Fruit fly (Drosophila melanogaster) whole organism, prepupa: ENCODE measurements around the gene CG5968.
A peak's percentile ranks its signal among the peaks of the same experiment; 100 is the strongest.

Experiments
- CG10631 ChIP-seq: fragments of 200-800 bp; sonication (Bioruptor generic); optimal IDR thresholded peaks from 2 replicates; lab custom pipeline; 2016; ENCODE audit warnings: missing biosample characterization, missing genetic modification characterization
- CG10669 ChIP-seq: fragments of 200-800 bp; sonication (Bioruptor generic); optimal IDR thresholded peaks from 3 replicates; lab custom pipeline; 2018; ENCODE audit warnings: missing biosample characterization, mild to moderate bottlenecking, missing genetic modification characterization, moderate library complexity
- CG11294 ChIP-seq: fragments of 200-800 bp; sonication (Bioruptor generic); IDR thresholded peaks from 2 replicates; pipeline ENCODE4 v1.3.6; 2022; ENCODE audit warnings: missing biosample characterization, missing genetic modification characterization
- CG11762 ChIP-seq: fragments of 200-800 bp; sonication (Bioruptor generic); optimal IDR thresholded peaks from 3 replicates; lab custom pipeline; 2016; ENCODE audit warnings: missing biosample characterization, missing genetic modification characterization; ENCODE audit not compliant: insufficient read depth
- CG11902 ChIP-seq: fragments of 200-800 bp; sonication (Bioruptor generic); optimal IDR thresholded peaks from 3 replicates; lab custom pipeline; 2016; ENCODE audit warnings: missing biosample characterization, missing genetic modification characterization
- CG1621 ChIP-seq: fragments of 200-800 bp; sonication (Bioruptor generic); optimal IDR thresholded peaks from 3 replicates; lab custom pipeline; 2018; ENCODE audit warnings: missing biosample characterization, mild to moderate bottlenecking, missing genetic modification characterization
- CG3032 ChIP-seq: fragments of 200-800 bp; optimal IDR thresholded peaks from 2 replicates; lab custom pipeline; 2019; ENCODE audit warnings: missing biosample characterization, mild to moderate bottlenecking, missing genetic modification characterization, moderate library complexity
- CG32006 ChIP-seq: fragments of 200-800 bp; sonication (Bioruptor generic); optimal IDR thresholded peaks from 3 replicates; lab custom pipeline; 2017; ENCODE audit warnings: missing biosample characterization, mild to moderate bottlenecking, missing genetic modification characterization
- CG34406 ChIP-seq: fragments of 200-800 bp; sonication (Bioruptor generic); optimal IDR thresholded peaks from 3 replicates; lab custom pipeline; 2016; ENCODE audit warnings: missing biosample characterization, missing genetic modification characterization
- CG3919 ChIP-seq: fragments of 200-800 bp; sonication (Bioruptor generic); optimal IDR thresholded peaks from 3 replicates; lab custom pipeline; 2016; ENCODE audit warnings: missing biosample characterization, missing genetic modification characterization
- CG4318 ChIP-seq: fragments of 200-800 bp; sonication (Bioruptor generic); optimal IDR thresholded peaks from 3 replicates; lab custom pipeline; 2017; ENCODE audit warnings: missing biosample characterization, mild to moderate bottlenecking, missing genetic modification characterization
- CG6163 ChIP-seq: fragments of 200-800 bp; sonication (Bioruptor generic); IDR thresholded peaks from 3 replicates; pipeline ENCODE4 v1.3.6; 2022; ENCODE audit warnings: missing biosample characterization, missing genetic modification characterization
- CG6276 ChIP-seq: fragments of 200-800 bp; sonication (Bioruptor generic); optimal IDR thresholded peaks from 2 replicates; lab custom pipeline; 2017; ENCODE audit warnings: missing biosample characterization, mild to moderate bottlenecking, missing genetic modification characterization
- CG6792 ChIP-seq: fragments of 200-800 bp; sonication (Bioruptor generic); optimal IDR thresholded peaks from 3 replicates; lab custom pipeline; 2016; ENCODE audit warnings: missing biosample characterization, missing genetic modification characterization
- CG6808 ChIP-seq: fragments of 200-800 bp; sonication (Bioruptor generic); optimal IDR thresholded peaks from 3 replicates; lab custom pipeline; 2017; ENCODE audit warnings: missing biosample characterization, missing genetic modification characterization, mild to moderate bottlenecking, moderate library complexity, missing genetic modification reagents
- CG6854 ChIP-seq: fragments of 200-800 bp; sonication (Bioruptor generic); optimal IDR thresholded peaks from 2 replicates; lab custom pipeline; 2017; ENCODE audit warnings: missing biosample characterization, mild to moderate bottlenecking, missing genetic modification characterization
- CG7368 ChIP-seq: fragments of 200-800 bp; sonication (Bioruptor generic); optimal IDR thresholded peaks from 3 replicates; lab custom pipeline; 2016; ENCODE audit warnings: missing biosample characterization, missing genetic modification characterization
- CG8119 ChIP-seq: fragments of 200-800 bp; sonication (Bioruptor generic); IDR thresholded peaks from 3 replicates; pipeline ENCODE4 v1.3.6; 2022; ENCODE audit warnings: missing biosample characterization, missing genetic modification characterization
- CG8319 ChIP-seq: fragments of 200-800 bp; sonication (Bioruptor generic); optimal IDR thresholded peaks from 3 replicates; lab custom pipeline; 2016; ENCODE audit warnings: missing biosample characterization, missing genetic modification characterization
- CG8632 ChIP-seq: fragments of 200-800 bp; sonication (Bioruptor generic); optimal IDR thresholded peaks from 3 replicates; lab custom pipeline; 2016; ENCODE audit warnings: missing biosample characterization, missing genetic modification characterization
- Eip75B ChIP-seq: fragments of 200-800 bp; sonication (Bioruptor generic); optimal IDR thresholded peaks from 3 replicates; lab custom pipeline; 2016; ENCODE audit warnings: missing biosample characterization, missing genetic modification characterization
- Eip78C ChIP-seq: fragments of 200-800 bp; sonication (Bioruptor generic); peaks from one replicate; lab custom pipeline; 2016; ENCODE audit warnings: missing biosample characterization, missing genetic modification characterization
- Ets21C ChIP-seq: fragments of 200-800 bp; sonication (Bioruptor generic); optimal IDR thresholded peaks from 3 replicates; lab custom pipeline; 2016; ENCODE audit warnings: missing biosample characterization, missing genetic modification characterization
- Ets96B ChIP-seq: fragments of 200-800 bp; optimal IDR thresholded peaks from 2 replicates; lab custom pipeline; 2019; ENCODE audit warnings: missing biosample characterization, mild to moderate bottlenecking, missing genetic modification characterization, moderate library complexity
- Gug ChIP-seq: fragments of 200-800 bp; sonication (Bioruptor generic); IDR thresholded peaks from 2 replicates; pipeline ENCODE4 v1.3.6; 2022; ENCODE audit warnings: missing biosample characterization, missing genetic modification characterization
- Hr38 ChIP-seq: sonication (Bioruptor generic); optimal IDR thresholded peaks from 2 replicates; lab custom pipeline; 2016; ENCODE audit warnings: missing biosample characterization, missing genetic modification characterization
- Hr4 ChIP-seq: fragments of 200-800 bp; sonication (Bioruptor generic); optimal IDR thresholded peaks from 3 replicates; lab custom pipeline; 2016; ENCODE audit warnings: missing biosample characterization, missing genetic modification characterization
- Met ChIP-seq: fragments of 200-800 bp; sonication (Bioruptor generic); optimal IDR thresholded peaks from 3 replicates; lab custom pipeline; 2016; ENCODE audit warnings: missing biosample characterization, missing genetic modification characterization
- OdsH ChIP-seq: fragments of 200-800 bp; sonication (Bioruptor generic); optimal IDR thresholded peaks from 3 replicates; lab custom pipeline; 2016; ENCODE audit warnings: missing biosample characterization, missing genetic modification characterization
- Smox ChIP-seq: fragments of 200-800 bp; sonication (Bioruptor generic); optimal IDR thresholded peaks from 3 replicates; lab custom pipeline; 2016; ENCODE audit warnings: missing biosample characterization, missing genetic modification characterization
- Sox102F ChIP-seq: fragments of 200-800 bp; sonication (Bioruptor generic); optimal IDR thresholded peaks from 2 replicates; lab custom pipeline; 2016; ENCODE audit warnings: missing biosample characterization, mild to moderate bottlenecking, missing genetic modification characterization
- Sox14 ChIP-seq: fragments of 200-800 bp; sonication (Bioruptor generic); optimal IDR thresholded peaks from 3 replicates; lab custom pipeline; 2016; ENCODE audit warnings: missing biosample characterization, missing genetic modification characterization
- Sox15 ChIP-seq: fragments of 200-800 bp; sonication (Bioruptor generic); optimal IDR thresholded peaks from 3 replicates; lab custom pipeline; 2016; ENCODE audit warnings: missing biosample characterization, missing genetic modification characterization
- achi ChIP-seq: fragments of 200-800 bp; sonication (Bioruptor generic); optimal IDR thresholded peaks from 3 replicates; lab custom pipeline; 2016; ENCODE audit warnings: missing biosample characterization, missing genetic modification characterization
- cyc ChIP-seq: fragments of 200-800 bp; sonication (Bioruptor generic); optimal IDR thresholded peaks from 3 replicates; lab custom pipeline; 2016; ENCODE audit warnings: missing biosample characterization, missing genetic modification characterization
- dac ChIP-seq: fragments of 200-800 bp; sonication (Bioruptor generic); optimal IDR thresholded peaks from 2 replicates; lab custom pipeline; 2017; ENCODE audit warnings: missing biosample characterization, mild to moderate bottlenecking, missing genetic modification characterization
- dsx ChIP-seq: fragments of 200-800 bp; optimal IDR thresholded peaks from 3 replicates; lab custom pipeline; 2019; ENCODE audit warnings: missing biosample characterization, mild to moderate bottlenecking, missing genetic modification characterization, moderate library complexity; ENCODE audit not compliant: poor library complexity, severe bottlenecking
- eg ChIP-seq: fragments of 200-800 bp; sonication (Bioruptor generic); IDR thresholded peaks from 3 replicates; pipeline ENCODE4 v1.3.6; 2022; ENCODE audit warnings: missing biosample characterization, missing genetic modification characterization
- esn ChIP-seq: fragments of 200-800 bp; sonication (Bioruptor generic); optimal IDR thresholded peaks from 2 replicates; lab custom pipeline; 2016; ENCODE audit warnings: missing biosample characterization, mild to moderate bottlenecking, missing genetic modification characterization, moderate library complexity
- fkh ChIP-seq: fragments of 200-800 bp; sonication (Bioruptor generic); optimal IDR thresholded peaks from 3 replicates; lab custom pipeline; 2017; ENCODE audit warnings: missing biosample characterization, mild to moderate bottlenecking, missing genetic modification characterization, moderate library complexity
- lz ChIP-seq: fragments of 200-800 bp; sonication (Bioruptor generic); optimal IDR thresholded peaks from 3 replicates; lab custom pipeline; 2016; ENCODE audit warnings: missing biosample characterization, missing genetic modification characterization
- pdm3 ChIP-seq: fragments of 200-800 bp; sonication (Bioruptor generic); optimal IDR thresholded peaks from 3 replicates; lab custom pipeline; 2016; ENCODE audit warnings: missing biosample characterization, missing genetic modification characterization
- salr ChIP-seq, 2 experiments: fragments of 200-800 bp; sonication (Bioruptor generic); optimal IDR thresholded peaks; 3 replicates each; lab custom pipeline; 2016 to 2018; ENCODE audit warnings: missing biosample characterization in 2 of 2, missing genetic modification characterization in 2 of 2, mild to moderate bottlenecking in 1 of 2
- ss ChIP-seq, 2 experiments: fragments of 200-800 bp; sonication (Bioruptor generic); optimal IDR thresholded peaks; 2 replicates in 1 of 2; 3 replicates in 1 of 2; lab custom pipeline; 2017 to 2018; ENCODE audit warnings: mild to moderate bottlenecking in 2 of 2, missing biosample characterization in 2 of 2, missing genetic modification characterization in 2 of 2, moderate library complexity in 1 of 2
- svp ChIP-seq: fragments of 200-800 bp; sonication (Bioruptor generic); peaks from one replicate; lab custom pipeline; 2016; ENCODE audit warnings: missing biosample characterization, missing genetic modification characterization
- topi ChIP-seq: fragments of 200-800 bp; sonication (Bioruptor generic); optimal IDR thresholded peaks from 3 replicates; lab custom pipeline; 2016; ENCODE audit warnings: missing biosample characterization, missing genetic modification characterization

The CG5968 gene

DNA sequence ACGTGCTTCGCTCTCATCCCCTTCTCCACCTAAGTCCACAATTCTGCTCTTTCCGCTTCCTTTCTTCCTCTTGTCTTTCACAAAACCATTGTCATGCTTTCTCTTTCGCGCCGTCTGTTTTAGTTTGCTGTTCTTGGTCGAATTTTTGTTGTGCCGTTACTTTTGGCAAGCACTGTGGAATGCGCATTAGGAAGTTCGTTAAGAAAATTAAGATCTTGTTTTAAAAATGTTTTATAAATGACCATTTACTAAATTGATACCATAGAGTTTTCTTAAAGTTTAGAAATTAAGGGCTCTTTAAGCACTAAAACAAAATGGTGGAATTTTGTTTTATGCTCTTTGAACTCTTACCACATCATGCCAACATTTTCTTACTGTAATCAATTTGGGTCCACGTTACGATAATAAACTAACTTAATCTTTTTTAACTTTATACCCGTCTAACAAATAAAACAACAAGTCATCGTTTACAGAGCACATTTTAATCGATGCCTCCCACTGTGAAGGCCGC lies 14.6 kb downstream of the CG5968 start (continued):
- TF ChIP-seq Eip75B (peak; percentile 74), esn (GFP tag; lab: Kevin White, UChicago) (peak; percentile 82), CG6792 (GFP tag; lab: Kevin White, UChicago) (peak; percentile 52), CG4318 (GFP tag; lab: Kevin White, UChicago) (peak; percentile 64), cyc (GFP tag; lab: Kevin White, UChicago) (peak; percentile 78), pdm3 (GFP tag; lab: Kevin White, UChicago) (peak; percentile 70), CG10669 (no peak), CG3032 (peak; percentile 7), CG34406 (GFP tag; lab: Kevin White, UChicago) (peak; percentile 30), achi (GFP tag; lab: Kevin White, UChicago) (peak; percentile 63), Smox (peak; percentile 80), CG11762 (GFP tag; lab: Kevin White, UChicago) (peak; percentile 25), Sox102F (GFP tag; lab: Kevin White, UChicago) (peak; percentile 84), CG6276 (GFP tag; lab: Kevin White, UChicago) (peak; percentile 36), eg (GFP tag; lab: Robert Waterston, UW) (peak; percentile 48; the same call in 1 of the 3 replicates)

DNA sequence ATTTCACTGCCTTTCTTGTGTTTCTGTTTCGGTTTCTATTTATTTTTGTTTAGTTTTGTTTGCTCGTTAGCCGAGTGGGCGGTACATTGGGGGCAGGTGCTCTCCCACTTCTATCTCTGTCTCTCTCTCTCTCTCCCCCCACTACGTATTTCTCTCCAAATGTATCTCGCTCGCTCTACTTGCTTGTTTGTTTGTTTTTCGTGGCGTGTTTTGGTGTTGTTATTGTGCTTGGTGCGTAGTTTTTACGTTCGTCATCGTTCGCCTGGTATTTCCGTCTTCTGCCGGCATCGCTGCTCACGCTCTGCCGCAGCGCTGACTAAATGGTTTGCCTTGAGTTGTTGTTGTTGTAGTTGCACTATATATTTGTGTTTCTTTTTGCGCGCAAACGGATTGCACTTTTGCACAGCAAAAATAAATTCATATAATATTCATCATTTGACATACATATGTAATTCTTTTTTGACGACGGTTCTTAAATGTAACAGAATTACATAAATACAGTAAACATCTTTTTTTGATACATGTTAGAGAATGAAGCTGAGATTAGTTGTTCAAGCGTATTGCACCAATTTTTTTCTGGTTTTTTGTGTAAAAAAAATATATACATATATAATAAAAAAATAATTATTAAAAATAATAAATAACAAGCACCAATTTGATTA lies 15.5 kb downstream of the CG5968 start:
- TF ChIP-seq salr (GFP tag; optimal IDR thresholded peaks at IDR 0.05; lab: Kevin White, UChicago) (no peak), CG10631 (no peak), dac (GFP tag; lab: Kevin White, UChicago) (peak; percentile 27), CG3919 (GFP tag; lab: Kevin White, UChicago) (no peak), CG4318 (GFP tag; lab: Kevin White, UChicago) (peak; percentile 5), CG7368 (GFP tag; lab: Kevin White, UChicago) (no peak), svp (GFP tag; lab: Kevin White, UChicago) (peak; percentile 13), Ets21C (GFP tag; lab: Kevin White, UChicago) (no peak), CG6808 (no peak), CG11762 (GFP tag; lab: Kevin White, UChicago) (no peak), OdsH (GFP tag; lab: Kevin White, UChicago) (no peak), Sox15 (GFP tag; lab: Kevin White, UChicago) (no peak), cyc (GFP tag; lab: Kevin White, UChicago) (no peak), CG32006 (GFP tag; lab: Kevin White, UChicago) (peak; percentile 47), eg (GFP tag; lab: Robert Waterston, UW) (peak; percentile 75; the same call in 2 of the 3 replicates), fkh (GFP tag; lab: Kevin White, UChicago) (peak; percentile 100), Sox102F (GFP tag; lab: Kevin White, UChicago) (no peak), CG11902 (no peak), CG10669 (peak; percentile 20), CG1621 (peak; percentile 50), pdm3 (GFP tag; lab: Kevin White, UChicago) (no peak), CG6854 (no peak), lz (GFP tag; lab: Kevin White, UChicago) (no peak), achi (GFP tag; lab: Kevin White, UChicago) (no peak), topi (GFP tag; lab: Kevin White, UChicago) (no peak), CG6792 (GFP tag; lab: Kevin White, UChicago) (no peak), CG34406 (GFP tag; lab: Kevin White, UChicago) (no peak), dsx (peak; percentile 28), ss (GFP tag; optimal IDR thresholded peaks at IDR 0.05; lab: Kevin White, UChicago) (peak; percentile 52 to 60), Hr4 (peak; percentile 15), CG6163 (GFP tag; lab: Robert Waterston, UW) (peak; percentile 74; the same call in 2 of the 3 replicates), Ets96B (tag; lab: Kevin White, UChicago) (peak; percentile 0), CG11294 (GFP tag; lab: Robert Waterston, UW) (no peak; the same call in 1 of the 2 replicates), Met (GFP tag; lab: Kevin White, UChicago) (peak; percentile 18), esn (GFP tag; lab: Kevin White, UChicago) (no peak), Eip78C (GFP tag; lab: Kevin White, UChicago) (peak; percentile 56), Gug (peak; percentile 19; the same call in 1 of the 2 replicates), Hr38 (GFP tag; lab: Kevin White, UChicago) (no peak), CG8632 (GFP tag; lab: Kevin White, UChicago) (no peak), CG8319 (GFP tag; lab: Kevin White, UChicago) (no peak), CG8119 (GFP tag; lab: Robert Waterston, UW) (peak; percentile 73), Sox14 (GFP tag; lab: Kevin White, UChicago) (peak; percentile 1)
